Fruit fly (Drosophila melanogaster) whole organism: ENCODE measurements around the gene HDAC4.

Experiments
- CG8478 ChIP-seq: fragments of >200 bp; optimal IDR thresholded peaks from 2 replicates; lab custom pipeline; 2018; ENCODE audit warnings: inconsistent platforms
- Dll ChIP-seq: fragments of >200 bp; optimal IDR thresholded peaks from 2 replicates; lab custom pipeline; 2017
- EcR ChIP-seq, 2 experiments: fragments of >200 bp; optimal IDR thresholded peaks; 2 replicates each; lab custom pipeline; 2017; ENCODE audit warnings: missing biosample characterization in 2 of 2, missing genetic modification characterization in 2 of 2, missing genetic modification reagents in 2 of 2
- pan ChIP-seq: fragments of >200 bp; optimal IDR thresholded peaks from 2 replicates; lab custom pipeline; 2017
- psq ChIP-seq: fragments of >200 bp; optimal IDR thresholded peaks from 2 replicates; lab custom pipeline; 2017
- usp ChIP-seq: fragments of >200 bp; optimal IDR thresholded peaks from 2 replicates; lab custom pipeline; 2017; ENCODE audit warnings: missing biosample characterization, missing genetic modification characterization, mixed read lengths

DNA sequence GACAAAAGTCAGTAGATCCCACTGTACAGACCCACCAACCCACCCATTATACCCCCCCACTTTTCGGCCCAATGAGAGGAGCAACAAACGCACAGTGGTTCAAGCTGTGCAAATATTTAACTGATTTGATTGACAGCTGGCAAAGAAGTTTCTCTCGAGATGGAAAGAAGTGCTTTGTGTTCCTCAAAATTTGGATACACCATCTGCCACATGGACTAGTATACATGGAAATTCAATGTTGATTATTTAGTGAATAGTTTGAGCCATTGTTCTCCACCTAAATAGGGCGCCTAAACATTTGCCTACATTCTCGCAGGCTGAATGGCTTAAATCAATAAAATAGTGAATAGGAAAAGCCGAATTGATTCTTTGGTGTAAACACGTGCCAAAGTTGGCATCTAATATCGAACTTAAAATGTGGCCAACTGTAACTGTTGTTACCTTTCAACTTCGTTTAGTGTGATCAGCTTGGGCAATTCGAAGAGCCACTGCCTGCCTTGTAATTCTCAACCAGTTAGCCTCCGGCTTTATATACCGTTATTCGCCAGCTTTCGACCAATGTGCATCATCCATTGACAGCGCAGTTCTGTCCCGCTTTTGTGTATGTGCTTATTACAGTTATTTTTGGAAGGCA lies 4.1 kb downstream of the HDAC4 start:
- TF ChIP-seq usp (GFP tag; lab: Kevin White, UChicago) (no peak), pan (lab: Kevin White, UChicago) (no peak), CG8478 (lab: Kevin White, UChicago) (no peak), Dll (no peak), EcR (GFP tag; optimal IDR thresholded peaks at IDR 0.05; lab: Kevin White, UChicago) (no peak), psq (lab: Kevin White, UChicago) (no peak)
